Fruit fly (Drosophila melanogaster) whole organism, pupa: Measurements from ENCODE around the gene Nepl16.

Source experiments
- CG10348 ChIP-seq: fragments of 200-800 bp; sonication (Bioruptor generic); IDR thresholded peaks from 2 replicates; pipeline ENCODE4 v1.3.6; 2022; ENCODE audit warnings: missing biosample characterization, missing genetic modification characterization
- CG32121 ChIP-seq: fragments of 200-800 bp; sonication (Bioruptor generic); IDR thresholded peaks from 2 replicates; pipeline ENCODE4 v1.3.6; 2022; ENCODE audit warnings: missing biosample characterization, missing genetic modification characterization
- CG34367 ChIP-seq: fragments of 200-800 bp; sonication (Bioruptor generic); optimal IDR thresholded peaks from 2 replicates; lab custom pipeline; 2018; ENCODE audit warnings: missing biosample characterization, mild to moderate bottlenecking, missing genetic modification characterization
- EcR ChIP-seq: fragments of 200-800 bp; sonication (Bioruptor generic); optimal IDR thresholded peaks from 3 replicates; lab custom pipeline; 2019; ENCODE audit warnings: missing biosample characterization, missing genetic modification characterization, mild to moderate bottlenecking, moderate library complexity, missing genetic modification reagents
- Pif1B ChIP-seq: fragments of 200-800 bp; sonication (Bioruptor generic); optimal IDR thresholded peaks from 3 replicates; lab custom pipeline; 2016; ENCODE audit warnings: missing biosample characterization, missing genetic modification characterization
- fd96Ca ChIP-seq: fragments of 200-800 bp; sonication (Bioruptor generic); IDR thresholded peaks from 3 replicates; pipeline ENCODE4 v1.3.6; 2022; ENCODE audit warnings: missing biosample characterization, missing genetic modification characterization
- rn ChIP-seq: fragments of 200-800 bp; sonication (Bioruptor generic); IDR thresholded peaks from 2 replicates; pipeline ENCODE4 v1.3.6; 2022; ENCODE audit warnings: missing biosample characterization, missing genetic modification characterization

DNA sequence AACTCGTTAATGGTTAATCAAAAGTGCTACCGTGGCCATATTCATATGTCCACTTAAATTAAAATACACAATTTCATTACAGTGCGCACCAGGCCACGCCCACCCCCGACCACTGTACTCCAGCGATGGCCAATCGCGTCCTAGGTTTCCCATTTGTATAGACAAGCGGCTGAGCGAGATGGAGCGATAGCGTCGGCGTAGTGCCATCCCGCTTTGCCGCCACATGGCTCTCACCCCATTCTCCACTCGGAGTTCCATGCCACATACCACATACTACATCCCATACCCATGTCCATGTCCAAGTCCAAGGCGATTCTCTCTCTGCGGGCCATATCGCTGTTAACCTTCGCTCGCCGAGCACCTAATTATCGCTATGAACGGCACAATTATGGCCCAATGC is 31.9 kb downstream of the Nepl16 start:
- TF ChIP-seq Pif1B (GFP tag; lab: Kevin White, UChicago) (no peak), fd96Ca (GFP tag; lab: Robert Waterston, UW) (no peak), CG32121 (GFP tag; lab: Robert Waterston, UW) (peak; percentile 46; the same call in 1 of the 2 replicates), EcR (GFP tag; lab: Kevin White, UChicago) (no peak), CG34367 (no peak), rn (no peak), CG10348 (no peak)
